Worm (Caenorhabditis elegans): ENCODE data around the gene set-21.

ce11 chrIV:4397586-4397985, 6.9 kb downstream of the set-21 start:
- TF ChIP-seq nhr-77 (tag; optimal IDR thresholded peaks at IDR 0.05) (no peak), saeg-2 (GFP tag; IDR thresholded peaks at IDR 0.05) (no peak)
